Worm (Caenorhabditis elegans): Measurements from ENCODE around the gene F27E5.7.

Gene F27E5.7

ce11 chrII:10168905-10169782, 46.6 kb downstream of the F27E5.7 start, which contains the start of gene daf-19 (continued):
- TF ChIP-seq madf-2 (tag; optimal IDR thresholded peaks at IDR 0.05), result peak; percentile 62
- TF ChIP-seq ceh-19 (GFP tag; optimal IDR thresholded peaks at IDR 0.05), result peak; percentile 88
- TF ChIP-seq gmeb-2 (tag; optimal IDR thresholded peaks at IDR 0.05), result peak; percentile 45
- TF ChIP-seq elt-4 (tag; optimal IDR thresholded peaks at IDR 0.05), result no peak
- peak; percentile 74 for TF ChIP-seq ceh-48 (tag; optimal IDR thresholded peaks at IDR 0.05)
- TF ChIP-seq ref-2 (tag; optimal IDR thresholded peaks at IDR 0.05), result peak; percentile 79
- no peak for TF ChIP-seq mec-3 (tag; optimal IDR thresholded peaks at IDR 0.05; ENCODE audit: borderline replicate concordance)
- TF ChIP-seq hlh-6 (tag; optimal IDR thresholded peaks at IDR 0.05), result peak; percentile 90
- peak; percentile 75 for TF ChIP-seq fkh-6 (tag; optimal IDR thresholded peaks at IDR 0.05)
- TF ChIP-seq pha-4 (tag; optimal IDR thresholded peaks at IDR 0.05), result no peak
- TF ChIP-seq pros-1 (tag; optimal IDR thresholded peaks at IDR 0.05), result peak; percentile 70
- peak; percentile 92 for TF ChIP-seq syd-9 (tag; optimal IDR thresholded peaks at IDR 0.05)
- no peak for TF ChIP-seq tbx-7 (tag; optimal IDR thresholded peaks at IDR 0.05)
- peak; percentile 79 for TF ChIP-seq nfya-1 (tag; optimal IDR thresholded peaks at IDR 0.05)
- TF ChIP-seq zip-5 (tag; optimal IDR thresholded peaks at IDR 0.05), result no peak
- no peak for TF ChIP-seq ceh-9 (tag; optimal IDR thresholded peaks at IDR 0.05)
- TF ChIP-seq ztf-16 (tag; optimal IDR thresholded peaks at IDR 0.05), result peak; percentile 37
- TF ChIP-seq pha-2 (tag; optimal IDR thresholded peaks at IDR 0.05), result peak; percentile 68
- peak; percentile 48; the same call in 1 of the 2 replicates for TF ChIP-seq ceh-45 (GFP tag; IDR thresholded peaks at IDR 0.05)
- peak; percentile 21 for TF ChIP-seq fax-1 (tag; optimal IDR thresholded peaks at IDR 0.05)
- peak; percentile 74 for TF ChIP-seq hlh-8 (tag; optimal IDR thresholded peaks at IDR 0.05)
- no peak for TF ChIP-seq unc-55 (GFP tag; optimal IDR thresholded peaks at IDR 0.05)
- peak; percentile 55 for TF ChIP-seq dve-1 (tag; optimal IDR thresholded peaks at IDR 0.05)
- TF ChIP-seq ceh-14 (tag; optimal IDR thresholded peaks at IDR 0.05), result peak; percentile 87
- TF ChIP-seq unc-86 (tag; optimal IDR thresholded peaks at IDR 0.05), result peak; percentile 9
- TF ChIP-seq T23F11.4 (GFP tag; optimal IDR thresholded peaks at IDR 0.05), result peak; percentile 69
- peak; percentile 75 for TF ChIP-seq ceh-2 (tag; optimal IDR thresholded peaks at IDR 0.05)
- peak; percentile 72 for TF ChIP-seq ceh-30 (tag; optimal IDR thresholded peaks at IDR 0.05)
- TF ChIP-seq F13H6.1 (tag; optimal IDR thresholded peaks at IDR 0.05), result peak; percentile 57
- TF ChIP-seq odd-2 (tag; optimal IDR thresholded peaks at IDR 0.05), result no peak
- peak; percentile 39 for TF ChIP-seq nhr-11 (tag; optimal IDR thresholded peaks at IDR 0.05)
- TF ChIP-seq lim-6 (tag; optimal IDR thresholded peaks at IDR 0.05), result no peak
- TF ChIP-seq sdc-2 (tag; optimal IDR thresholded peaks at IDR 0.05), result peak; percentile 76
- no peak for TF ChIP-seq fkh-10 (GFP tag; optimal IDR thresholded peaks at IDR 0.05)
- peak; percentile 30 for TF ChIP-seq elt-2 (tag; optimal IDR thresholded peaks at IDR 0.05)
- peak; percentile 87 for TF ChIP-seq ceh-18 (tag; optimal IDR thresholded peaks at IDR 0.05)

- TF ChIP-seq pha-2 (tag; optimal IDR thresholded peaks at IDR 0.05), result no peak
- no peak for TF ChIP-seq elt-4 (tag; optimal IDR thresholded peaks at IDR 0.05)
- TF ChIP-seq K02D7.2 (tag; optimal IDR thresholded peaks at IDR 0.05), result no peak
- TF ChIP-seq odd-2 (tag; optimal IDR thresholded peaks at IDR 0.05), result no peak
- no peak for TF ChIP-seq ets-4 (tag; optimal IDR thresholded peaks at IDR 0.05)
- no peak for TF ChIP-seq rnt-1 (tag; optimal IDR thresholded peaks at IDR 0.05)
- TF ChIP-seq nhr-11 (tag; optimal IDR thresholded peaks at IDR 0.05), result no peak
- TF ChIP-seq lin-11 (tag; optimal IDR thresholded peaks at IDR 0.05), result no peak
- TF ChIP-seq sox-2 (GFP tag; IDR thresholded peaks at IDR 0.05), result no peak
- no peak for TF ChIP-seq ceh-2 (tag; optimal IDR thresholded peaks at IDR 0.05)
- no peak for TF ChIP-seq pat-9 (tag; optimal IDR thresholded peaks at IDR 0.05)
- no peak for TF ChIP-seq pqm-1 (tag; optimal IDR thresholded peaks at IDR 0.05)
- TF ChIP-seq pax-1 (tag; optimal IDR thresholded peaks at IDR 0.05), result no peak
Observed at ce11 chrII:10170837-10171318, 48.3 kb downstream of the F27E5.7 start, which contains the start of gene gpd-4. Gene gpd-4, plus strand, starts transcription at chrII:10171268.

Measured in whole organism, late embryonic.